Worm (Caenorhabditis elegans) whole organism, L4/young adult: ENCODE measurements around the gene T13H5.1.

Experiments used
- W03F9.2 ChIP-seq: fragments of 150-350 bp; optimal IDR thresholded peaks from 2 replicates; lab custom pipeline; 2014; ENCODE audit warnings: missing biosample characterization, missing genetic modification characterization
- dao-5 ChIP-seq: sonication (generic microtip); optimal IDR thresholded peaks from 2 replicates; lab custom pipeline; 2016; ENCODE audit warnings: missing genotype, missing genetic modification characterization, moderate library complexity, missing compliant biosample characterization
- him-1 ChIP-seq: sonication (generic microtip); optimal IDR thresholded peaks from 2 replicates; lab custom pipeline; 2016; ENCODE audit warnings: missing genotype, missing genetic modification reagents, missing genetic modification characterization, missing compliant biosample characterization

The T13H5.1 gene

DNA sequence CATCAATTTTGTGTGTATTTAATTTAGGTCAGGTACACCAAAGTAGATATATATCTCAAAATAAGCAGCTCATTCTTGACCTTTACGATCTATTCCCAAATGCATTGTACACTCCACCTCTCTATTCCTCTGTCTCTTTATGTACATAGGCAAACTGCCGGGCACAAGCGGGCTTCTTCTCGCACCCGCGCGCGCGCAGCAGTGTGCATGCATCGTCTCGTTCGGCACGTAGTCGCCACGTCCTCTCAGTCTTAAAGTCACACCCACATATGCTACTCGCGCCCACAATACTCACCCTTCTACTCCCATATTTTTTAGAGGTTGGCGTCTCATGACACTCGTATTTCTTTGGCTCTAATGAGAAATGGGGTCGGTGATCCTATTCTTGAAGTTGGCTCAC is 57.4 kb downstream of the T13H5.1 start:
- TF ChIP-seq dao-5 (no peak), W03F9.2 (tag; lab: Kevin White, UChicago) (no peak), him-1 (no peak)

ce11 chrII:8450750-8451149 is 58.1 kb downstream of the T13H5.1 start:
- no peak for TF ChIP-seq dao-5
- no peak for TF ChIP-seq him-1

- TF ChIP-seq him-1 = no peak
- no peak for TF ChIP-seq W03F9.2 (tag; lab: Kevin White, UChicago)
- TF ChIP-seq dao-5 = no peak
These were observed 59.2 kb downstream of the T13H5.1 start, which contains the start of gene F22B5.4 for ce11 chrII:8449660-8450118. Gene F22B5.4 (plus strand): TSS chrII:8449710.

- TF ChIP-seq dao-5 = no peak
- TF ChIP-seq W03F9.2 (tag; lab: Kevin White, UChicago) = no peak
- TF ChIP-seq him-1 = no peak
These were observed 62.1 kb downstream of the T13H5.1 start, which contains the start of gene cut-3 for ce11 chrII:8446731-8447130. Gene cut-3 (minus strand): TSS chrII:8446831.

DNA sequence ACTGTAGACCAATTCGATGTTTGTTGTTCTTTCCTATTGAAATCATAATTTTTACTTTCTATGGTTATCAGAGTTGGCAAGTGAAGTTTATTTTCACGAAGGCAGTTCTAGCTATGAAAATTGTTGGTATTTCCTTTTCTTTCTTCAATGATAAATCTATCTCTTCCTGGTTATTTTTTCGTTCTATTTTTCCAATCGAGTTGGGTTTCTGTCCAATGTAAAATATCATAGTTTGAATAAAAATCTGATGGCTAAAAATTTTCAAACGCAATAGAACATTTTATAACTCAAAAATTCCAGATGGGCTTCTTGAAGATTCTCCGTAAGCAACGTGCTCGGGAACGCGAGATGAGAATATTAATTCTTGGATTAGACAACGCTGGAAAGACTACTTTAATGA is 64.8 kb downstream of the T13H5.1 start, which contains the start of gene evl-20:
Gene evl-20 (plus strand): TSS at position 301 of the 400 bp plus-strand sequence.
- no peak for TF ChIP-seq W03F9.2 (tag; lab: Kevin White, UChicago)
- TF ChIP-seq him-1 = no peak
- TF ChIP-seq dao-5 = no peak

ce11 chrII:8442717-8443223 is 66.1 kb downstream of the T13H5.1 start, which contains the start of gene eif-3.G:
Gene eif-3.G (plus strand): TSS chrII:8442767.
- no peak for TF ChIP-seq dao-5
- no peak for TF ChIP-seq W03F9.2 (tag; lab: Kevin White, UChicago)
- no peak for TF ChIP-seq him-1

DNA sequence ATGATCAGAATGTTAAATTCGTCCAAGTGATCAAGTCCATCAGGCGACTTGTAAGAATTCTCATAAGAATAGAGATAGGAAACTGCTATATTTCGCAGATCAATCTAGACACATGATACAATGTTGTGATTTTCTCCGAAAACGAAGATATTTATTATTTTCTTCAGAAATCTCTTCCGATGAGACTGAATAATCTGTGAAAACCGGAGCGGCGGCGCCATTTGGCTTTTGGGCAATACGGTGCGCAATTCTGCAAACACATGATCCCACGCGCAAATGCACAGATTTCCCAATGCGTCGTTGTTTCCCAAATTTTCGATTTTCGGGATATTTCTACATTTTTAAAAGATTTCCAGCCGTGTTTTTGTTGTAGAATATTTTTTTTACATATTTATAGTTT is 66.7 kb downstream of the T13H5.1 start:
- TF ChIP-seq dao-5 (no peak), W03F9.2 (tag; lab: Kevin White, UChicago) (peak; percentile 63)

ce11 chrII:8441519-8441918 is 67.3 kb downstream of the T13H5.1 start:
- no peak for TF ChIP-seq W03F9.2 (tag; lab: Kevin White, UChicago)
- TF ChIP-seq dao-5 = peak; percentile 86

ce11 chrII:8440792-8441191 is 68.1 kb downstream of the T13H5.1 start:
- TF ChIP-seq him-1 (no peak), dao-5 (no peak), W03F9.2 (tag; lab: Kevin White, UChicago) (no peak)

DNA sequence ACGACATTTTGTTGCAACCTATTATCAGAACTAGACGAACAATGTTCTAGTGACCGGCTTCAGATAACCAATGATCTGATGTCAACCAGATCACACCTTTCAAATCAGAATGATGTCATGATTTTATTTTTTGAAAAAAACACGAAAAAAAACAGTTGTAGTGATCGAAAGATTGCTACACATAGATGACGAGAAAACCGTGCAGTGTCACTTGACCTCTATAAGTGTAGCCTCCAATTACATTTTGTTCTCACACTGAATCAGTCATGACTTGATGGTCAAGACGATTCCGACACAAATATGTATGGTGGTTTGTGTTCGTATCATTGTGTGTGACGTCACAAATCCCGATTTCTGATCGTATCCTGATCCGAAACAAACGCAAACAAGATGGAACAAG is 68.8 kb downstream of the T13H5.1 start:
- TF ChIP-seq dao-5 (no peak), W03F9.2 (tag; lab: Kevin White, UChicago) (no peak), him-1 (no peak)

DNA sequence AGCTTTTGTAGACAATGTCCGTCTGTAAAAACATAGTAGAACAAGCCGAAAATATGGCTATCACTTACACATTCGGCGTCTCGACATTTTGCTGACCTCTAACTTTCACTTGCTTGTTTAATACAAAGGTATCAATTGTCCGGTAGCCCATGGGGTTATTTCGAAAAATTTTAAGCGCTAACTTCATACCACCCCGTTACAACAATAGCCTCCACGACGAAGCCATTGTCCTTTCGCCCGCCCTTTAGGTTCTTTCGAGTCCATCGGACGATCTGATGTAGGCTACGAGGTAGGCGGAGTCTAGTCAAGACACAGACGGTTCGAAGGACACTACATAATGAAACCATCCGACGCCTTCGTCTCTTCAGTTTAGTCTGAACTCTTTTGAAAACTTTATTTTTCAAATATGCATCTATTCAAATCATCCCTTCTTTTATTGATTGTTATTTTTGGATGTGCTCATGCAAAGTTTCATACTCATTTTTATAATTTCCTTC is 70.0 kb downstream of the T13H5.1 start, which contains the start of gene lips-10:
Gene lips-10 (plus strand): TSS at position 378 of the 497 bp plus-strand sequence.
- no peak for TF ChIP-seq W03F9.2 (tag; lab: Kevin White, UChicago)
- TF ChIP-seq dao-5 = no peak
- no peak for TF ChIP-seq him-1
